Worm (Caenorhabditis elegans) whole organism, young adult: ENCODE measurements around the gene acd-3.
A peak's percentile ranks its signal among the peaks of the same experiment; 100 is the strongest.

Experiments
- C17E4.6 ChIP-seq: fragments of 200-800 bp; sonication (Bioruptor generic); IDR thresholded peaks from 2 replicates; pipeline ENCODE4 v1.3.6; 2022; ENCODE audit warnings: missing genetic modification reagents, missing genetic modification characterization, missing compliant biosample characterization
- F22D6.2 ChIP-seq: sonication (generic microtip); optimal IDR thresholded peaks from 2 replicates; lab custom pipeline; 2016; ENCODE audit warnings: mild to moderate bottlenecking, missing genetic modification characterization, missing compliant biosample characterization
- F37B4.10 ChIP-seq: fragments of 200-800 bp; sonication (Bioruptor generic); IDR thresholded peaks from 2 replicates; pipeline ENCODE4 v1.3.6; 2022; ENCODE audit warnings: missing genetic modification characterization, missing compliant biosample characterization
- F57A8.1 ChIP-seq: fragments of 200-800 bp; sonication (Bioruptor generic); optimal IDR thresholded peaks from 2 replicates; lab custom pipeline; 2018; ENCODE audit warnings: mild to moderate bottlenecking, missing genetic modification characterization, moderate library complexity, missing compliant biosample characterization
- F57C9.4 ChIP-seq: sonication (generic microtip); optimal IDR thresholded peaks from 2 replicates; lab custom pipeline; 2017; ENCODE audit warnings: mild to moderate bottlenecking, missing genetic modification characterization, missing compliant biosample characterization
- K11D2.4 ChIP-seq: fragments of 200-800 bp; sonication (Bioruptor generic); IDR thresholded peaks from 2 replicates; pipeline ENCODE4 v1.3.6; 2022; ENCODE audit warnings: missing genetic modification reagents, missing genetic modification characterization, missing compliant biosample characterization
- Y53G8AR.9 ChIP-seq: fragments of 200-800 bp; sonication (Bioruptor generic); conservative IDR thresholded peaks from 2 replicates; pipeline ENCODE4 v1.3.6; 2022; ENCODE audit warnings: missing genetic modification reagents, missing genetic modification characterization, missing compliant biosample characterization
- Y56A3A.18 ChIP-seq: fragments of 200-800 bp; sonication (Bioruptor generic); IDR thresholded peaks from 2 replicates; pipeline ENCODE4 v1.3.6; 2022; ENCODE audit warnings: missing genetic modification reagents, missing genetic modification characterization, missing compliant biosample characterization
- Y67H2A.10 ChIP-seq: fragments of 200-800 bp; sonication (Bioruptor generic); conservative IDR thresholded peaks from 2 replicates; pipeline ENCODE4 v1.3.6; 2022; ENCODE audit warnings: missing genetic modification reagents, missing genetic modification characterization, missing compliant biosample characterization
- Y95B8A.8 ChIP-seq: fragments of 200-800 bp; sonication (Bioruptor generic); IDR thresholded peaks from 2 replicates; pipeline ENCODE4 v1.3.6; 2022; ENCODE audit warnings: missing genetic modification reagents, missing genetic modification characterization, missing compliant biosample characterization
- aptf-2 ChIP-seq: fragments of 200-800 bp; sonication (Bioruptor generic); conservative IDR thresholded peaks from 2 replicates; pipeline ENCODE4 v1.3.6; 2022; ENCODE audit warnings: missing genetic modification reagents, missing genetic modification characterization, missing compliant biosample characterization
- atf-7 ChIP-seq: sonication (generic microtip); optimal IDR thresholded peaks from 2 replicates; lab custom pipeline; 2017; ENCODE audit warnings: mild to moderate bottlenecking, missing genetic modification characterization, missing compliant biosample characterization
- attf-5 ChIP-seq: fragments of 200-800 bp; sonication (Bioruptor generic); optimal IDR thresholded peaks from 2 replicates; lab custom pipeline; 2018; ENCODE audit warnings: mild to moderate bottlenecking, missing genetic modification characterization, missing compliant biosample characterization
- bed-2 ChIP-seq: fragments of 200-800 bp; sonication (Bioruptor generic); IDR thresholded peaks from 2 replicates; pipeline ENCODE4 v1.3.6; 2022; ENCODE audit warnings: missing genetic modification reagents, missing genetic modification characterization, missing compliant biosample characterization
- cebp-1 ChIP-seq, 2 experiments: fragments of 200-800 bp in 1 of 2; sonication (Bioruptor generic) in 1 of 2; sonication (generic microtip) in 1 of 2; IDR thresholded peaks in 1 of 2; optimal IDR thresholded peaks in 1 of 2; 2 replicates each; pipeline versions ENCODE4 v1.3.6 to Lab custom; 2017 to 2022; ENCODE audit warnings: missing compliant biosample characterization in 2 of 2, missing genetic modification characterization in 2 of 2, mild to moderate bottlenecking in 1 of 2, missing genetic modification reagents in 1 of 2, moderate library complexity in 1 of 2
- ceh-79 ChIP-seq: sonication (generic microtip); optimal IDR thresholded peaks from 2 replicates; lab custom pipeline; 2017; ENCODE audit warnings: mild to moderate bottlenecking, missing genetic modification characterization, missing compliant biosample characterization
- ceh-91 ChIP-seq: fragments of 200-800 bp; sonication (Bioruptor generic); IDR thresholded peaks from 2 replicates; pipeline ENCODE4 v1.3.6; 2022; ENCODE audit warnings: missing genetic modification reagents, missing genetic modification characterization, missing compliant biosample characterization
- dox-1 ChIP-seq: fragments of 200-800 bp; sonication (Bioruptor generic); IDR thresholded peaks from 2 replicates; pipeline ENCODE4 v1.3.6; 2022; ENCODE audit warnings: missing genetic modification reagents, missing genetic modification characterization, missing compliant biosample characterization
- efl-1 ChIP-seq: fragments of 150-350 bp; optimal IDR thresholded peaks from 2 replicates; lab custom pipeline; 2014; ENCODE audit warnings: missing biosample characterization, missing genetic modification reagents, missing genetic modification characterization
- egl-44 ChIP-seq: fragments of 200-800 bp; sonication (Bioruptor generic); IDR thresholded peaks from 2 replicates; pipeline ENCODE4 v1.3.6; 2022; ENCODE audit warnings: missing genetic modification reagents, missing genetic modification characterization, missing compliant biosample characterization
- egrh-3 ChIP-seq: fragments of 200-800 bp; sonication (Bioruptor generic); IDR thresholded peaks from 2 replicates; pipeline ENCODE4 v1.3.6; 2022; ENCODE audit warnings: missing genetic modification reagents, missing genetic modification characterization, missing compliant biosample characterization
- ets-4 ChIP-seq: fragments of 200-800 bp; sonication (Bioruptor generic); optimal IDR thresholded peaks from 2 replicates; lab custom pipeline; 2018; ENCODE audit warnings: mild to moderate bottlenecking, missing genetic modification characterization, missing compliant biosample characterization
- him-1 ChIP-seq: sonication (generic microtip); optimal IDR thresholded peaks from 2 replicates; lab custom pipeline; 2016; ENCODE audit warnings: missing genotype, missing genetic modification reagents, missing genetic modification characterization, missing compliant biosample characterization
- hlh-26 ChIP-seq: fragments of 200-800 bp; sonication (Bioruptor generic); conservative IDR thresholded peaks from 2 replicates; pipeline ENCODE4 v1.3.6; 2022; ENCODE audit warnings: missing genetic modification reagents, missing genetic modification characterization, missing compliant biosample characterization
- hmg-20 ChIP-seq: fragments of 200-800 bp; sonication (Bioruptor generic); IDR thresholded peaks from 2 replicates; pipeline ENCODE4 v1.3.6; 2022; ENCODE audit warnings: missing genetic modification reagents, missing genetic modification characterization, missing compliant biosample characterization
- hrde-1 ChIP-seq: sonication (generic microtip); optimal IDR thresholded peaks from 2 replicates; lab custom pipeline; 2016; ENCODE audit warnings: missing genetic modification characterization, mild to moderate bottlenecking, missing compliant biosample characterization, moderate library complexity, missing genotype, missing genetic modification reagents, borderline replicate concordance
- lag-1 ChIP-seq: fragments of 200-800 bp; sonication (Bioruptor generic); IDR thresholded peaks from 2 replicates; pipeline ENCODE4 v1.3.6; 2022; ENCODE audit warnings: missing genetic modification reagents, missing genetic modification characterization, missing compliant biosample characterization
- let-607 ChIP-seq, 2 experiments: fragments of 200-800 bp in 1 of 2; sonication (Bioruptor generic) in 1 of 2; sonication (generic microtip) in 1 of 2; optimal IDR thresholded peaks; 2 replicates each; lab custom pipeline; 2016 to 2018; ENCODE audit warnings: mild to moderate bottlenecking in 2 of 2, missing compliant biosample characterization in 2 of 2, missing genetic modification characterization in 2 of 2, moderate library complexity in 2 of 2, missing genotype in 1 of 2
- lin-26 ChIP-seq: fragments of 200-800 bp; sonication (Bioruptor generic); IDR thresholded peaks from 2 replicates; pipeline ENCODE4 v1.3.6; 2022; ENCODE audit warnings: missing genetic modification reagents, missing genetic modification characterization, missing compliant biosample characterization
- lin-35 ChIP-seq, 3 experiments: fragments of 150-350 bp in 2 of 3; sonication (generic microtip) in 1 of 3; optimal IDR thresholded peaks; 2 replicates each; lab custom pipeline; 2014 to 2018; ENCODE audit warnings: missing biosample characterization in 3 of 3, missing genetic modification characterization in 3 of 3, missing genetic modification reagents in 3 of 3
- lin-54 ChIP-seq: fragments of 200-800 bp; sonication (Bioruptor generic); optimal IDR thresholded peaks from 2 replicates; lab custom pipeline; 2018; ENCODE audit warnings: mild to moderate bottlenecking, missing genetic modification characterization, missing compliant biosample characterization
- lir-1 ChIP-seq: fragments of 200-800 bp; sonication (Bioruptor generic); conservative IDR thresholded peaks from 2 replicates; pipeline ENCODE4 v1.3.6; 2022; ENCODE audit warnings: missing genetic modification reagents, missing genetic modification characterization, missing compliant biosample characterization
- lsl-1 ChIP-seq: fragments of 200-800 bp; sonication (Bioruptor generic); optimal IDR thresholded peaks from 2 replicates; lab custom pipeline; 2018; ENCODE audit warnings: mild to moderate bottlenecking, missing genetic modification characterization, moderate library complexity, missing compliant biosample characterization
- nfya-2 ChIP-seq: fragments of 200-800 bp; sonication (Bioruptor generic); IDR thresholded peaks from 2 replicates; pipeline ENCODE4 v1.3.6; 2022; ENCODE audit warnings: missing genetic modification reagents, missing genetic modification characterization, missing compliant biosample characterization
- nfyb-1 ChIP-seq: fragments of 200-800 bp; sonication (Bioruptor generic); IDR thresholded peaks from 2 replicates; pipeline ENCODE4 v1.3.6; 2022; ENCODE audit warnings: missing genetic modification reagents, missing genetic modification characterization, missing compliant biosample characterization
- nhr-179 ChIP-seq: sonication (generic microtip); optimal IDR thresholded peaks from 2 replicates; lab custom pipeline; 2016; ENCODE audit warnings: mild to moderate bottlenecking, missing genetic modification characterization, missing compliant biosample characterization
- nhr-80 ChIP-seq: sonication (generic microtip); optimal IDR thresholded peaks from 2 replicates; lab custom pipeline; 2016; ENCODE audit warnings: missing genetic modification characterization, missing compliant biosample characterization
- nhr-90 ChIP-seq: sonication (generic microtip); optimal IDR thresholded peaks from 2 replicates; lab custom pipeline; 2016; ENCODE audit warnings: missing genotype, mild to moderate bottlenecking, missing genetic modification characterization, missing compliant biosample characterization
- pbrm-1 ChIP-seq: fragments of 200-800 bp; sonication (Bioruptor generic); IDR thresholded peaks from 2 replicates; pipeline ENCODE4 v1.3.6; 2022; ENCODE audit warnings: missing genetic modification reagents, missing genetic modification characterization, missing compliant biosample characterization
- pha-4 ChIP-seq: fragments of 150-350 bp; sonication (generic microtip); optimal IDR thresholded peaks from 2 replicates; lab custom pipeline; 2014; ENCODE audit warnings: missing biosample characterization, missing genetic modification reagents, missing genetic modification characterization
- rpc-1 ChIP-seq, 2 experiments: fragments of 150-350 bp in 1 of 2; sonication (generic microtip) in 1 of 2; optimal IDR thresholded peaks; 2 replicates each; lab custom pipeline; 2014 to 2018; ENCODE audit warnings: missing biosample characterization in 1 of 2, missing genetic modification characterization in 1 of 2, missing genetic modification reagents in 1 of 2, missing genotype in 1 of 2
- sea-2 ChIP-seq: fragments of 200-800 bp; sonication (Bioruptor generic); IDR thresholded peaks from 2 replicates; pipeline ENCODE4 v1.3.6; 2022; ENCODE audit warnings: missing genetic modification characterization, missing compliant biosample characterization
- snpc-1.1 ChIP-seq: sonication (generic microtip); optimal IDR thresholded peaks from 2 replicates; lab custom pipeline; 2017; ENCODE audit warnings: missing genetic modification characterization, mild to moderate bottlenecking, missing compliant biosample characterization, antibody characterized with exemption, moderate library complexity, missing genotype, missing genetic modification reagents; ENCODE audit not compliant: insufficient read depth
- snpc-1.3 ChIP-seq: sonication (generic microtip); optimal IDR thresholded peaks from 2 replicates; lab custom pipeline; 2017; ENCODE audit warnings: missing genetic modification characterization, mild to moderate bottlenecking, missing compliant biosample characterization, antibody characterized with exemption, moderate library complexity, missing genotype, missing genetic modification reagents; ENCODE audit not compliant: insufficient read depth
- tlf-1 ChIP-seq: fragments of 200-800 bp; sonication (Bioruptor generic); optimal IDR thresholded peaks from 2 replicates; lab custom pipeline; 2018; ENCODE audit warnings: mild to moderate bottlenecking, missing genetic modification characterization, missing compliant biosample characterization
- unc-130 ChIP-seq: sonication (generic microtip); optimal IDR thresholded peaks from 2 replicates; lab custom pipeline; 2016; ENCODE audit warnings: missing genetic modification reagents, missing genetic modification characterization, missing compliant biosample characterization
- zim-3 ChIP-seq: sonication (generic microtip); optimal IDR thresholded peaks from 2 replicates; lab custom pipeline; 2017; ENCODE audit warnings: mild to moderate bottlenecking, missing genetic modification characterization, moderate library complexity, missing compliant biosample characterization

Gene acd-3

DNA sequence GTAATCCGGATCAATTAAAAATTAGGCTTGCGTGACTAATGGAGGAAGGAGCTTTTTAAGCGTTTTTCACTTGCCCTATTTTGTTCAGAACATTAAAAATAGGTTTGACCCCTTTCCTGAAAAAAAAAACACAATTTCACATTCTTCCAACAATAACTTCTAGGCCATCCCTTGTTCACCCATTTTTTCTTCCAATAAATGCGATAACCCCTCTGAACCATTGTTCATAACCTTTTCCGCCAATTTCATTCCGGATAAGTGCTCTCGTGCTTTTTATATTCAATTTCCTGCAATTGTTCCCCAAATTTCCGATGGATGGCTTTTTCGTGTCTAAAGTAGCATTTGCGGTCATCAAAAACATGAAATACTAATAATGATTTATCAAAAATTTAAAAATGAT is 33.7 kb upstream of the acd-3 start (continued):
- no peak for TF ChIP-seq ceh-79
- no peak for TF ChIP-seq efl-1 (GFP tag; lab: Kevin White, UChicago)
- no peak for TF ChIP-seq egrh-3 (GFP tag; lab: Robert Waterston, UW)
- no peak for TF ChIP-seq hrde-1 (tag; lab: Kevin White, UChicago)
- TF ChIP-seq egl-44 (GFP tag; lab: Robert Waterston, UW) = no peak
- TF ChIP-seq tlf-1 (GFP tag; lab: Kevin White, UChicago) = no peak
- TF ChIP-seq F22D6.2 (tag; lab: Kevin White, UChicago) = no peak
- no peak for TF ChIP-seq attf-5 (GFP tag; lab: Kevin White, UChicago)
- TF ChIP-seq F37B4.10 (GFP tag; lab: Robert Waterston, UW) = no peak
- TF ChIP-seq cebp-1 (GFP tag; IDR thresholded peaks at IDR 0.05; lab: Robert Waterston, UW) = no peak
- peak; percentile 63 for TF ChIP-seq cebp-1 (tag; optimal IDR thresholded peaks at IDR 0.05; lab: Kevin White, UChicago)
- no peak for TF ChIP-seq ets-4 (GFP tag; lab: Kevin White, UChicago)
- no peak for TF ChIP-seq bed-2 (GFP tag; lab: Robert Waterston, UW)
- no peak for TF ChIP-seq K11D2.4 (GFP tag; lab: Robert Waterston, UW)
- TF ChIP-seq ceh-91 (GFP tag; lab: Robert Waterston, UW) = no peak
- TF ChIP-seq rpc-1 (optimal IDR thresholded peaks at IDR 0.05; lab: Kevin White, UChicago) = no peak
- TF ChIP-seq rpc-1 (tag; optimal IDR thresholded peaks at IDR 0.05; lab: Kevin White, UChicago) = no peak
- TF ChIP-seq F57C9.4 (tag; lab: Kevin White, UChicago) = peak; percentile 28
- TF ChIP-seq hlh-26 = no peak
- no peak for TF ChIP-seq lin-26 (GFP tag; lab: Robert Waterston, UW)
- TF ChIP-seq lin-35 (GFP tag; optimal IDR thresholded peaks at IDR 0.05; lab: Kevin White, UChicago) = no peak
- peak; percentile 54; the same call in 1 of the 2 replicates for TF ChIP-seq nfyb-1
- TF ChIP-seq Y95B8A.8 = no peak
- TF ChIP-seq aptf-2 = no peak
- TF ChIP-seq snpc-1.1 = no peak
- no peak for TF ChIP-seq Y67H2A.10 (GFP tag; lab: Robert Waterston, UW)
- TF ChIP-seq Y53G8AR.9 = 0 out of 2 replicates have a peak, but pooled peaks have one; percentile 13
- 0 out of 2 replicates have a peak, but pooled peaks have one; percentile 18 for TF ChIP-seq pbrm-1
- TF ChIP-seq hmg-20 (GFP tag; lab: Robert Waterston, UW) = no peak
- TF ChIP-seq Y56A3A.18 (GFP tag; lab: Robert Waterston, UW) = no peak
- no peak for TF ChIP-seq F57A8.1 (GFP tag; lab: Kevin White, UChicago)
- no peak for TF ChIP-seq unc-130 (GFP tag; lab: Kevin White, UChicago)
- no peak for TF ChIP-seq pha-4 (tag; lab: Kevin White, UChicago)
- TF ChIP-seq nhr-90 = no peak
- TF ChIP-seq snpc-1.3 (tag; lab: Kevin White, UChicago) = no peak

DNA sequence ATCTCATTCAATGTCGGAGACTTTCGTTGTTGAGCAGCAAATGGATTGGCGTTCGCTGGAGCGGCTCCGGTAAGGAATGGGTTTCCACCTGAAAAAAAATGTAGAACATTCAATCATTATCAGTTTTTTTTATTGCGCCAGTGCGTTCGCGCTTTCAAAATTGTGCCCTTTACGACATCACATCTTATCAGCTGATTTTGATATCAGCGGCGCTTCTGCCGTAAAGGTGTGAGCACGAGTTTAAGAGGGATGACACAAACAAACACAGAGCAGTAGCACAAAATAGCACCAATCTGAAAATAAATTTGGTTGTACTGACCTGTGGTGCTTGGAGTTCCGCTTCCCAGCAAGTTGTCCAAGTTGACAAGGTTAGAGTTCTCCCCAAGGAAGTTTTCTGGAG is 32.4 kb upstream of the acd-3 start:
- TF ChIP-seq attf-5 (GFP tag; lab: Kevin White, UChicago) (peak; percentile 7), lsl-1 (GFP tag; lab: Kevin White, UChicago) (no peak), lir-1 (GFP tag; lab: Robert Waterston, UW) (peak; percentile 13; the same call in 1 of the 2 replicates), atf-7 (tag; lab: Kevin White, UChicago) (no peak), Y56A3A.18 (GFP tag; lab: Robert Waterston, UW) (no peak), nhr-80 (peak; percentile 83), tlf-1 (GFP tag; lab: Kevin White, UChicago) (peak; percentile 26), ets-4 (GFP tag; lab: Kevin White, UChicago) (no peak), zim-3 (tag; lab: Kevin White, UChicago) (no peak), dox-1 (GFP tag; lab: Robert Waterston, UW) (peak; percentile 36; the same call in 1 of the 2 replicates), K11D2.4 (GFP tag; lab: Robert Waterston, UW) (peak; percentile 34; the same call in 1 of the 2 replicates), lin-54 (GFP tag; lab: Kevin White, UChicago) (peak; percentile 19), efl-1 (GFP tag; lab: Kevin White, UChicago) (no peak), let-607 (tag; optimal IDR thresholded peaks at IDR 0.05; lab: Kevin White, UChicago) (no peak), him-1 (tag; lab: Kevin White, UChicago) (no peak), sea-2 (GFP tag; lab: Robert Waterston, UW) (0 out of 2 replicates have a peak, but pooled peaks have one; percentile 27), C17E4.6 (GFP tag; lab: Robert Waterston, UW) (no peak), nfya-2 (no peak), nhr-179 (tag; lab: Kevin White, UChicago) (no peak), lag-1 (GFP tag; lab: Robert Waterston, UW) (0 out of 2 replicates have a peak, but pooled peaks have one; percentile 38)
